Fruit fly (Drosophila melanogaster): ENCODE results near the gene CG9628.

The CG9628 gene

DNA sequence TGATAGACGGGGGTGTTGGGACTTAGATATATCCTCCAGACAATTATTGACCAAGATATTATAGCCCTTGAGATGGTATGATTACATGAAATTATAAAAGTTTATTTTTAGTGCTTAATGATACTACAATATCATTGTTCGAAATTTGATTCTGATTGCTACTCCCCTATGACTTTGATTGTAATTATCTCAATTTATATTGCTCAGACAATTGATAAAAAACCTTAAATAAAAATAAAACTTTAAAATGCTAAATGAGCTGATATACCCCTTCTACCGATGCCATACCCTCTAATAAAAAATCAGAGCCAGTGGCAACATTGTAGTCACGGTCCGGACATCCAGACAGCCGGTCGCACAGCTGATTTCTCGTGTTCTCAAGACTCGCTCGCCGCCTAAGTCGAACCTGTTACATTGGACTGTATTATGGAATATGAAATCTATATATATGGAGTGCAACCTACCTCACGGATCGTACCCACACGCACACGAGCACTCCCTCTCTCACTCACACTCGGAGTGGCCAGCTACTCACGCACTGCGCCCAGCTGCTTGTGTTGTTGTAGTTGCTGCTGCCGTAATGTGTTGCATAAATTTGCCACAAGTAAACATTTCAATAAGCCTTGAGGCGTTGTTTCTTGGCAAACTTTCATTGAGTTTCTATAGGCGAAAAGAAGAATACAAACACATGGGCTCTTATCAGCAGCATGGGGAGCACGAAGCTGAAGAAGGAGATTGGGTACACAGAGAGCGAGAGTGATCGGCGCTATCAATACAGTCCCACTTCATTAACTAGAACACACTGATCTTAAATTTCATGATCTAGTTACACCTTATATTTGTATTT is 9.4 kb upstream of the CG9628 start (continued):
- TF ChIP-seq Lpt (GFP tag; optimal IDR thresholded peaks at IDR 0.05) (peak; percentile 64), pdm3 (GFP tag; optimal IDR thresholded peaks at IDR 0.05) (peak; percentile 73), lz (GFP tag; optimal IDR thresholded peaks at IDR 0.05) (peak; percentile 25), dac (GFP tag; optimal IDR thresholded peaks at IDR 0.05) (no peak), net (GFP tag; optimal IDR thresholded peaks at IDR 0.05) (peak; percentile 38), fd85E (GFP tag; optimal IDR thresholded peaks at IDR 0.05) (no peak), CG3919 (GFP tag; optimal IDR thresholded peaks at IDR 0.05) (peak; percentile 71), CG11294 (GFP tag; IDR thresholded peaks at IDR 0.05) (no peak), CG3032 (tag; optimal IDR thresholded peaks at IDR 0.05) (peak; percentile 79), fkh (GFP tag; optimal IDR thresholded peaks at IDR 0.05) (peak; percentile 77)

DNA sequence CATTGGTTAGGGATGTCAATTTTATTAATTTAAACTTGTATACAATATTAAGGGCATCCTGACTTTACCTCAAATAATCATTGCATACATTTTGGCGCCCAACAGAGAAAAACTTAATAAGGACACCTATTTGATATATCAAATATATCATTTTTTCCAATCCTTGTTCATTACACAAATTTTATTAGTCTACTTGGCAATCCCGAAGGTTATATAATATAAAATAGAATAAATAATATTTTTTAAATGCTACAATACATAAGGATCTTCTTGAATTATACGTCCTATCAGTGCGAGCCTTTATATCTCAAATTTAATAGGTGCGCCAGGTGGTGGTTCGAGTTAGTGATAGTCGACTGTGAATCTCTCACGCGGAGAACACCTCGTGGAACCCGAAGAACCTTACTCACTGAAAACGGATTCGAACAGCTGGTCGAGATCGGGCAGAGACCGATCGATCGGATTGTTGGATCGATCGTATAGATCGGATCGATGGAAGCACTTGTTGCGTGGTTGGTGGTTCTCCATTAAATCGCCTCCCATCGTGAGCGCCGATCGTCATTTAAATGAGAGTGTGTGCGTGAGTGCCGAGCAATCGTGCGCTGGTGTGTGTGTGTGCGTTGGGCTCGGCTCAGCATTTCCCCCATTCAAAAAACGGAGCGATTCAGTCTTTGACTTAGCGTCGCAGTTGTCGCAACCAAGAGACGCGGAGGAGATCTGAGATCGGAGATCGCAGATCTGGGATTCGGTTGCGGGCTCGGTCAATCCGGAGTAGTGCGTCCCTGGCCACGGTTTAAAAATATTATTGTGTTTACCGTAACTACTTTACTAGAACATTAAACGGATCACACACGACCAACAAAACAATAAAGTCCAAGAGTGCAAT is 8.6 kb upstream of the CG9628 start, which contains the start of gene shd:
shd (plus strand) TSS at position 667 of the 886 bp plus-strand sequence.
- TF ChIP-seq CG11762 (GFP tag; optimal IDR thresholded peaks at IDR 0.05; ENCODE audit: insufficient read depth) (peak; percentile 25), Eip78C (GFP tag) (peak; percentile 91), CG10669 (GFP tag; optimal IDR thresholded peaks at IDR 0.05) (peak; percentile 37), acj6 (GFP tag; optimal IDR thresholded peaks at IDR 0.05) (peak; percentile 70), Hr38 (GFP tag; optimal IDR thresholded peaks at IDR 0.05) (no peak), CG10631 (GFP tag; optimal IDR thresholded peaks at IDR 0.05) (peak; percentile 70), Lpt (GFP tag; optimal IDR thresholded peaks at IDR 0.05) (no peak), CG3919 (GFP tag; optimal IDR thresholded peaks at IDR 0.05) (peak; percentile 56), spab (GFP tag; optimal IDR thresholded peaks at IDR 0.05) (peak; percentile 21), CG6163 (GFP tag; IDR thresholded peaks at IDR 0.05) (peak; percentile 40; the same call in 1 of the 3 replicates), esn (GFP tag; optimal IDR thresholded peaks at IDR 0.05) (peak; percentile 43), Eip93F (GFP tag; optimal IDR thresholded peaks at IDR 0.05) (no peak), CG7368 (GFP tag; optimal IDR thresholded peaks at IDR 0.05) (no peak), Hr39 (GFP tag; optimal IDR thresholded peaks at IDR 0.05) (no peak), CG4318 (GFP tag; optimal IDR thresholded peaks at IDR 0.05) (peak; percentile 67), lz (GFP tag; optimal IDR thresholded peaks at IDR 0.05) (no peak), CG9139 (GFP tag; optimal IDR thresholded peaks at IDR 0.05) (peak; percentile 22), salr (GFP tag; optimal IDR thresholded peaks at IDR 0.05) (peak in 1 of 2 experiments; percentile 66), dac (GFP tag; optimal IDR thresholded peaks at IDR 0.05) (no peak), pdm3 (GFP tag; optimal IDR thresholded peaks at IDR 0.05) (no peak), Sox14 (GFP tag; optimal IDR thresholded peaks at IDR 0.05) (no peak), Met (GFP tag; optimal IDR thresholded peaks at IDR 0.05) (peak; percentile 32), eg (GFP tag; IDR thresholded peaks at IDR 0.05) (no peak; the same call in 2 of the 3 replicates), Eip75B (GFP tag; optimal IDR thresholded peaks at IDR 0.05) (no peak), CG15336 (GFP tag; IDR thresholded peaks at IDR 0.05) (0 out of 2 replicates have a peak, but pooled peaks have one; percentile 37), CG6808 (GFP tag; optimal IDR thresholded peaks at IDR 0.05) (peak; percentile 70), Ets96B (tag; optimal IDR thresholded peaks at IDR 0.05) (peak; percentile 43), CG6276 (GFP tag; optimal IDR thresholded peaks at IDR 0.05) (peak; percentile 19), ss (GFP tag; optimal IDR thresholded peaks at IDR 0.05) (peak in 1 of 2 experiments; percentile 61), Blimp-1 (GFP tag; optimal IDR thresholded peaks at IDR 0.05) (peak; percentile 24), CG6854 (GFP tag; optimal IDR thresholded peaks at IDR 0.05) (no peak), net (GFP tag; optimal IDR thresholded peaks at IDR 0.05) (peak; percentile 34), dsx (GFP tag; optimal IDR thresholded peaks at IDR 0.05; ENCODE audit: poor library complexity, severe bottlenecking) (peak; percentile 93), Sox15 (GFP tag; optimal IDR thresholded peaks at IDR 0.05) (peak; percentile 48), CG31627 (GFP tag; optimal IDR thresholded peaks at IDR 0.05) (peak; percentile 24), CG16779 (tag; optimal IDR thresholded peaks at IDR 0.05) (no peak), cyc (GFP tag; optimal IDR thresholded peaks at IDR 0.05) (peak; percentile 32), OdsH (GFP tag; optimal IDR thresholded peaks at IDR 0.05) (peak; percentile 62), Gug (GFP tag; IDR thresholded peaks at IDR 0.05) (no peak), fd59A (GFP tag; optimal IDR thresholded peaks at IDR 0.05) (peak; percentile 60)

Measured in whole organism, prepupa.